Worm (Caenorhabditis elegans) whole organism, late embryonic: ENCODE measurements around the gene F09C6.15.

ENCODE experiments used
- C38D4.7 ChIP-seq: fragments of 200-800 bp; sonication (Bioruptor generic); optimal IDR thresholded peaks from 2 replicates; lab custom pipeline; 2018; ENCODE audit warnings: mild to moderate bottlenecking, missing genetic modification characterization, moderate library complexity, missing compliant biosample characterization
- K09A11.1 ChIP-seq: sonication (generic microtip); optimal IDR thresholded peaks from 2 replicates; lab custom pipeline; 2017; ENCODE audit warnings: antibody characterized with exemption, mild to moderate bottlenecking, missing genetic modification characterization, missing compliant biosample characterization; ENCODE audit not compliant: insufficient read depth
- T23F11.4 ChIP-seq: fragments of 200-800 bp; sonication (Bioruptor generic); optimal IDR thresholded peaks from 2 replicates; lab custom pipeline; 2018; ENCODE audit warnings: mild to moderate bottlenecking, missing genetic modification characterization, missing compliant biosample characterization
- ama-1 ChIP-seq: fragments of 150-350 bp; optimal IDR thresholded peaks from 2 replicates; lab custom pipeline; 2014
- ceh-18 ChIP-seq: sonication (generic microtip); optimal IDR thresholded peaks from 2 replicates; lab custom pipeline; 2016; ENCODE audit warnings: missing genetic modification characterization, missing compliant biosample characterization
- ceh-2 ChIP-seq: sonication (generic microtip); optimal IDR thresholded peaks from 2 replicates; lab custom pipeline; 2016; ENCODE audit warnings: missing genotype, missing genetic modification characterization, missing compliant biosample characterization
- ceh-30 ChIP-seq: fragments of 150-350 bp; optimal IDR thresholded peaks from 2 replicates; lab custom pipeline; 2014; ENCODE audit warnings: missing biosample characterization, missing genetic modification characterization
- ceh-45 ChIP-seq: fragments of 200-800 bp; sonication (Bioruptor generic); IDR thresholded peaks from 2 replicates; pipeline ENCODE4 v1.3.6; 2022; ENCODE audit warnings: missing genetic modification reagents, missing genetic modification characterization, missing compliant biosample characterization
- ceh-48 ChIP-seq: sonication (generic microtip); optimal IDR thresholded peaks from 2 replicates; lab custom pipeline; 2016; ENCODE audit warnings: missing genetic modification characterization, inconsistent platforms, missing compliant biosample characterization
- elt-2 ChIP-seq: sonication (generic microtip); optimal IDR thresholded peaks from 2 replicates; lab custom pipeline; 2016; ENCODE audit warnings: missing genetic modification reagents, missing genetic modification characterization, missing compliant biosample characterization
- ets-4 ChIP-seq: sonication (generic microtip); optimal IDR thresholded peaks from 2 replicates; lab custom pipeline; 2016; ENCODE audit warnings: missing genetic modification characterization, missing compliant biosample characterization
- fax-1 ChIP-seq: sonication (generic microtip); optimal IDR thresholded peaks from 2 replicates; lab custom pipeline; 2016; ENCODE audit warnings: missing genotype, missing genetic modification characterization, missing compliant biosample characterization
- fkh-10 ChIP-seq: fragments of 150-350 bp; optimal IDR thresholded peaks from 2 replicates; lab custom pipeline; 2014; ENCODE audit warnings: missing biosample characterization, missing genetic modification reagents, missing genetic modification characterization
- hlh-13 ChIP-seq: fragments of 200-800 bp; sonication (Bioruptor generic); optimal IDR thresholded peaks from 2 replicates; lab custom pipeline; 2018; ENCODE audit warnings: mild to moderate bottlenecking, missing genetic modification characterization, missing compliant biosample characterization
- hlh-15 ChIP-seq: sonication (generic microtip); optimal IDR thresholded peaks from 2 replicates; lab custom pipeline; 2016; ENCODE audit warnings: missing genetic modification characterization, missing compliant biosample characterization
- hlh-6 ChIP-seq: sonication (generic microtip); optimal IDR thresholded peaks from 2 replicates; lab custom pipeline; 2016; ENCODE audit warnings: missing genotype, missing genetic modification characterization, missing compliant biosample characterization
- lin-11 ChIP-seq: fragments of 200-800 bp; sonication (Bioruptor generic); optimal IDR thresholded peaks from 2 replicates; lab custom pipeline; 2018; ENCODE audit warnings: mild to moderate bottlenecking, missing genetic modification characterization, missing compliant biosample characterization
- mec-3 ChIP-seq: sonication (generic microtip); optimal IDR thresholded peaks from 2 replicates; lab custom pipeline; 2016; ENCODE audit warnings: borderline replicate concordance, missing genetic modification characterization, missing compliant biosample characterization
- nfya-1 ChIP-seq: sonication (generic microtip); optimal IDR thresholded peaks from 2 replicates; lab custom pipeline; 2017; ENCODE audit warnings: missing genetic modification characterization, mild to moderate bottlenecking, missing compliant biosample characterization, antibody characterized with exemption, moderate library complexity
- nhr-11 ChIP-seq: fragments of 150-350 bp; optimal IDR thresholded peaks from 2 replicates; lab custom pipeline; 2014; ENCODE audit warnings: missing biosample characterization, missing genetic modification characterization
- npax-4 ChIP-seq: sonication (generic microtip); optimal IDR thresholded peaks from 2 replicates; lab custom pipeline; 2016; ENCODE audit warnings: missing genetic modification characterization, missing compliant biosample characterization
- odd-2 ChIP-seq: sonication (generic microtip); optimal IDR thresholded peaks from 2 replicates; lab custom pipeline; 2017; ENCODE audit warnings: antibody characterized with exemption, mild to moderate bottlenecking, missing genetic modification characterization, missing compliant biosample characterization
- pat-9 ChIP-seq: fragments of 200-800 bp; sonication (Bioruptor generic); optimal IDR thresholded peaks from 2 replicates; lab custom pipeline; 2018; ENCODE audit warnings: mild to moderate bottlenecking, missing genetic modification characterization, moderate library complexity, missing compliant biosample characterization
- pax-1 ChIP-seq: fragments of 150-350 bp; optimal IDR thresholded peaks from 2 replicates; lab custom pipeline; 2014; ENCODE audit warnings: missing biosample characterization, missing genetic modification characterization
- pqm-1 ChIP-seq: sonication (generic microtip); optimal IDR thresholded peaks from 2 replicates; lab custom pipeline; 2016; ENCODE audit warnings: missing genetic modification characterization, missing compliant biosample characterization
- sdc-2 ChIP-seq: sonication (generic microtip); optimal IDR thresholded peaks from 2 replicates; lab custom pipeline; 2016; ENCODE audit warnings: missing genotype, missing genetic modification characterization, missing compliant biosample characterization
- sox-2 ChIP-seq: fragments of 200-800 bp; sonication (Bioruptor generic); IDR thresholded peaks from 2 replicates; pipeline ENCODE4 v1.3.6; 2022; ENCODE audit warnings: missing genetic modification reagents, missing genetic modification characterization, missing compliant biosample characterization
- sox-4 ChIP-seq: sonication (generic microtip); optimal IDR thresholded peaks from 2 replicates; lab custom pipeline; 2017; ENCODE audit warnings: mild to moderate bottlenecking, missing genetic modification characterization, inconsistent platforms, missing compliant biosample characterization
- syd-9 ChIP-seq: sonication (generic microtip); optimal IDR thresholded peaks from 2 replicates; lab custom pipeline; 2016; ENCODE audit warnings: mild to moderate bottlenecking, missing genetic modification characterization, moderate library complexity, missing compliant biosample characterization
- tbx-2 ChIP-seq: sonication (generic microtip); optimal IDR thresholded peaks from 2 replicates; lab custom pipeline; 2016; ENCODE audit warnings: missing genetic modification characterization, missing compliant biosample characterization
- unc-3 ChIP-seq, 2 experiments: fragments of 200-800 bp in 1 of 2; sonication (Bioruptor generic) in 1 of 2; sonication (generic microtip) in 1 of 2; conservative IDR thresholded peaks in 1 of 2; optimal IDR thresholded peaks in 1 of 2; 2 replicates each; pipeline versions ENCODE4 v1.3.6 to Lab custom; 2016 to 2022; ENCODE audit warnings: missing compliant biosample characterization in 2 of 2, missing genetic modification characterization in 2 of 2, missing genetic modification reagents in 1 of 2
- unc-42 ChIP-seq: sonication (generic microtip); optimal IDR thresholded peaks from 2 replicates; lab custom pipeline; 2016; ENCODE audit warnings: missing genotype, missing genetic modification characterization, missing compliant biosample characterization
- unc-86 ChIP-seq: sonication (generic microtip); optimal IDR thresholded peaks from 2 replicates; lab custom pipeline; 2016; ENCODE audit warnings: missing genetic modification characterization, missing compliant biosample characterization
- zip-5 ChIP-seq: sonication (generic microtip); optimal IDR thresholded peaks from 2 replicates; lab custom pipeline; 2016; ENCODE audit warnings: missing genetic modification characterization, missing compliant biosample characterization

Gene F09C6.15

DNA sequence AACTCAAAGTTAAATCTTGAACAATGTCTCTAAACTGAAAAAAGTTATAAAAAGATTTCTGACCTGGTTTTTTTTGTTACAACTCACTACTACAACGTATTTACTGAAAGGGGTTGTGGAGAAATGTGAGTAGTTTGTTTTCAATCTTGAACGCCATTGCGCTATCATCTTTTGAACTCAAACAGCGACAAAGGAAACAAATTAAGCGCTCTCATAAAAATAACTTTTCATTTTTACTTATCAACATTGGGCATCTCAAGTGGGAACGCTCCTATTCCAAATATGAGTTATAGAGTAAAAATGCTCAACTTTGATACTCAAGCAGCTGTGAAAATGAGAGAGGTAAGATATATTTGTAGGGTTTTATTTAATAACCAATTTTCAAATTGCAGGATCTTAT lies at the start of gene F09C6.15:
F09C6.15 (plus strand) TSS at position 301 of the 400 bp plus-strand sequence.
- no peak for TF ChIP-seq hlh-15 (tag; lab: Kevin White, UChicago)

- TF ChIP-seq C38D4.7 (GFP tag; lab: Kevin White, UChicago), result no peak
- no peak for TF ChIP-seq ceh-18 (tag; lab: Kevin White, UChicago)
- no peak for TF ChIP-seq ceh-2
- TF ChIP-seq unc-42 (tag; lab: Kevin White, UChicago), result no peak
- TF ChIP-seq ceh-30, result no peak
- no peak for TF ChIP-seq pax-1 (tag; lab: Kevin White, UChicago)
- TF ChIP-seq nfya-1 (tag; lab: Kevin White, UChicago), result no peak
- no peak for TF ChIP-seq ceh-48 (tag; lab: Kevin White, UChicago)
- TF ChIP-seq hlh-6 (tag; lab: Kevin White, UChicago), result no peak
- no peak for TF ChIP-seq sdc-2 (tag; lab: Kevin White, UChicago)
- TF ChIP-seq fax-1, result no peak
- TF ChIP-seq ets-4, result no peak
- TF ChIP-seq sox-2 (GFP tag; lab: Robert Waterston, UW), result no peak
- TF ChIP-seq hlh-13 (GFP tag; lab: Kevin White, UChicago), result no peak
- TF ChIP-seq fkh-10 (GFP tag; lab: Kevin White, UChicago), result no peak
These were observed 45.0 kb upstream of the F09C6.15 start, which contains the start of the genes clec-36 and clec-26 for ce11 chrV:16848498-16848897. clec-36 (minus strand) TSS chrV:16848598. clec-26 (plus strand) TSS chrV:16848611.

DNA sequence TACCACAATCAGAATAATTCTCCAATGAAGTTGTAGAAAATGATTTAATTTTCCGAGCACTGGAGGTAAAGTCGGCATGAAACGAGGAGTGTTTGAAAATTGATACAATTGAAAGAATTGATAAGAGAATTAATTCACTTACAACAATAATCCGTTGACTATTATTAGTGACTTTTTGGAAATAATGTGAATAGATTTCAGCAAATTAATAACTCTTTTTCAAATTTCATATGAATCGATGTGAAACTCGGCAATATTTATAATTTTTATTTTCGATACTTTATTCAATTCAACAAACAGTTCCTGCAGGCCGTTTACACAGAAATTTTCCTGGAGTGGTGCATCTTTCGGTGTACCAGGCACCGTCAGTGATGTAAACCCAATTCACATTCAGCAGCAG lies 41.5 kb upstream of the F09C6.15 start, which contains the start of gene clec-37:
clec-37 (minus strand) TSS at position 101 of the 400 bp plus-strand sequence.
- TF ChIP-seq npax-4 (tag; lab: Kevin White, UChicago) (no peak), tbx-2 (tag; lab: Kevin White, UChicago) (no peak), fkh-10 (GFP tag; lab: Kevin White, UChicago) (no peak), ama-1 (lab: Kevin White, UChicago) (no peak), nhr-11 (tag; lab: Kevin White, UChicago) (no peak), mec-3 (tag; lab: Kevin White, UChicago) (no peak), syd-9 (tag; lab: Kevin White, UChicago) (no peak), ceh-2 (no peak), pqm-1 (tag; lab: Kevin White, UChicago) (no peak), hlh-6 (tag; lab: Kevin White, UChicago) (no peak), sox-4 (tag; lab: Kevin White, UChicago) (no peak), fax-1 (no peak), pat-9 (tag; lab: Kevin White, UChicago) (no peak), sdc-2 (tag; lab: Kevin White, UChicago) (no peak), unc-3 (GFP tag; conservative IDR thresholded peaks at IDR 0.05; lab: Robert Waterston, UW) (no peak), unc-3 (tag; optimal IDR thresholded peaks at IDR 0.05; lab: Kevin White, UChicago) (no peak), lin-11 (tag; lab: Kevin White, UChicago) (no peak)
- TF ChIP-seq, all 69 proteins: peak for 0

ce11 chrV:16853956-16854683 lies 39.4 kb upstream of the F09C6.15 start, which contains the start of the genes clec-35 and clec-27:
clec-35 (minus strand) TSS chrV:16854056.
clec-27 (plus strand) TSS chrV:16854633.
- no peak for TF ChIP-seq zip-5 (tag; lab: Kevin White, UChicago)
- TF ChIP-seq ceh-45 (GFP tag; lab: Robert Waterston, UW), result no peak
- TF ChIP-seq ceh-48 (tag; lab: Kevin White, UChicago), result no peak
- TF ChIP-seq unc-86 (tag; lab: Kevin White, UChicago), result no peak
- TF ChIP-seq nhr-11 (tag; lab: Kevin White, UChicago), result no peak
- no peak for TF ChIP-seq elt-2 (tag; lab: Kevin White, UChicago)
- TF ChIP-seq odd-2, result no peak
- no peak for TF ChIP-seq fax-1
- TF ChIP-seq K09A11.1 (tag; lab: Kevin White, UChicago), result no peak
- TF ChIP-seq T23F11.4, result no peak
- TF ChIP-seq ama-1 (lab: Kevin White, UChicago), result no peak
- TF ChIP-seq sdc-2 (tag; lab: Kevin White, UChicago), result no peak
